Worm (Caenorhabditis elegans) whole organism, young adult: ENCODE results near the gene F42A10.5.

ENCODE experiments used
- chd-7 ChIP-seq: sonication (generic microtip); optimal IDR thresholded peaks from 2 replicates; lab custom pipeline; 2016; ENCODE audit warnings: mild to moderate bottlenecking, missing genetic modification characterization, moderate library complexity, missing compliant biosample characterization
- gei-17 ChIP-seq: fragments of 200-800 bp; sonication (Bioruptor generic); optimal IDR thresholded peaks from 2 replicates; lab custom pipeline; 2018; ENCODE audit warnings: mild to moderate bottlenecking, missing genetic modification characterization, missing compliant biosample characterization
- him-1 ChIP-seq: sonication (generic microtip); optimal IDR thresholded peaks from 2 replicates; lab custom pipeline; 2016; ENCODE audit warnings: missing genotype, missing genetic modification reagents, missing genetic modification characterization, missing compliant biosample characterization
- lag-1 ChIP-seq: fragments of 200-800 bp; sonication (Bioruptor generic); IDR thresholded peaks from 2 replicates; pipeline ENCODE4 v1.3.6; 2022; ENCODE audit warnings: missing genetic modification reagents, missing genetic modification characterization, missing compliant biosample characterization
- lin-40 ChIP-seq: sonication (generic microtip); optimal IDR thresholded peaks from 2 replicates; lab custom pipeline; 2016; ENCODE audit warnings: missing genetic modification characterization, mild to moderate bottlenecking, missing compliant biosample characterization, missing genotype, missing genetic modification reagents

ce11 chrIII:6179062-6179461, 5.8 kb upstream of the F42A10.5 start:
- TF ChIP-seq lin-40 (tag; lab: Kevin White, UChicago) (no peak), chd-7 (tag; lab: Kevin White, UChicago) (no peak), him-1 (no peak), gei-17 (GFP tag; lab: Kevin White, UChicago) (no peak), lag-1 (GFP tag; lab: Robert Waterston, UW) (no peak)
